Fruit fly (Drosophila melanogaster) whole organism, embryonic: ENCODE measurements around the gene CG5235.

Experiments
- Atf-2 ChIP-seq: fragments of 200-800 bp; sonication (Bioruptor generic); optimal IDR thresholded peaks from 2 replicates; lab custom pipeline; 2016; ENCODE audit warnings: missing biosample characterization, missing genetic modification characterization
- CG1024 ChIP-seq: fragments of 200-800 bp; sonication (Bioruptor generic); IDR thresholded peaks from 2 replicates; pipeline ENCODE4 v1.3.6; 2022; ENCODE audit warnings: missing biosample characterization, missing genetic modification characterization
- CG10979 ChIP-seq: fragments of 200-800 bp; sonication (Bioruptor generic); optimal IDR thresholded peaks from 2 replicates; lab custom pipeline; 2018; ENCODE audit warnings: missing biosample characterization, mild to moderate bottlenecking, missing genetic modification characterization, moderate library complexity
- CG12104 ChIP-seq: fragments of 200-800 bp; sonication (Bioruptor generic); optimal IDR thresholded peaks from 3 replicates; lab custom pipeline; 2016; ENCODE audit warnings: missing biosample characterization, missing genetic modification characterization
- CG12391 ChIP-seq: fragments of 200-800 bp; sonication (Bioruptor generic); optimal IDR thresholded peaks from 3 replicates; lab custom pipeline; 2018; ENCODE audit warnings: missing biosample characterization, mild to moderate bottlenecking, missing genetic modification characterization, moderate library complexity
- CG14860 ChIP-seq: fragments of 200-800 bp; sonication (Bioruptor generic); IDR thresholded peaks from 3 replicates; pipeline ENCODE4 v1.3.6; 2022; ENCODE audit warnings: missing biosample characterization, missing genetic modification characterization; ENCODE audit not compliant: partially characterized antibody
- CG15696 ChIP-seq: fragments of 200-800 bp; sonication (Bioruptor generic); optimal IDR thresholded peaks from 2 replicates; lab custom pipeline; 2019; ENCODE audit warnings: missing biosample characterization, mild to moderate bottlenecking, missing genetic modification characterization, moderate library complexity
- CG31365 ChIP-seq: fragments of 200-800 bp; sonication (Bioruptor generic); optimal IDR thresholded peaks from 2 replicates; lab custom pipeline; 2018; ENCODE audit warnings: missing biosample characterization, mild to moderate bottlenecking, missing genetic modification characterization
- CG31441 ChIP-seq: fragments of 200-800 bp; sonication (Bioruptor generic); IDR thresholded peaks from 2 replicates; pipeline ENCODE4 v1.3.6; 2022; ENCODE audit warnings: missing biosample characterization, missing genetic modification characterization
- CG32767 ChIP-seq: fragments of 200-800 bp; sonication (Bioruptor generic); IDR thresholded peaks from 2 replicates; pipeline ENCODE4 v1.3.6; 2022; ENCODE audit warnings: missing biosample characterization, missing genetic modification characterization
- CG3281 ChIP-seq: fragments of 200-800 bp; sonication (Bioruptor generic); optimal IDR thresholded peaks from 3 replicates; lab custom pipeline; 2017; ENCODE audit warnings: missing biosample characterization, mild to moderate bottlenecking, missing genetic modification characterization
- CG6175 ChIP-seq: fragments of 200-800 bp; sonication (Bioruptor generic); IDR thresholded peaks from 3 replicates; pipeline ENCODE4 v1.3.6; 2022; ENCODE audit warnings: missing biosample characterization, missing genetic modification characterization
- CG6254 ChIP-seq: fragments of 200-800 bp; sonication (Bioruptor generic); optimal IDR thresholded peaks from 3 replicates; lab custom pipeline; 2017; ENCODE audit warnings: mild to moderate bottlenecking, missing biosample characterization, missing genetic modification reagents, missing genetic modification characterization
- CG7786 ChIP-seq: fragments of 200-800 bp; sonication (Bioruptor generic); optimal IDR thresholded peaks from 2 replicates; lab custom pipeline; 2016; ENCODE audit warnings: missing biosample characterization, missing genetic modification characterization
- CG8765 ChIP-seq: fragments of 200-800 bp; sonication (Bioruptor generic); IDR thresholded peaks from 2 replicates; pipeline ENCODE4 v1.3.6; 2022; ENCODE audit warnings: missing biosample characterization, missing genetic modification characterization
- CG9876 ChIP-seq: fragments of 200-800 bp; sonication (Bioruptor generic); optimal IDR thresholded peaks from 2 replicates; lab custom pipeline; 2016; ENCODE audit warnings: missing biosample characterization, missing genetic modification characterization
- CG9932 ChIP-seq: fragments of 200-800 bp; sonication (Bioruptor generic); IDR thresholded peaks from 2 replicates; pipeline ENCODE4 v1.3.6; 2022; ENCODE audit warnings: missing biosample characterization, missing genetic modification characterization
- Camta ChIP-seq: fragments of 200-800 bp; sonication (Bioruptor generic); optimal IDR thresholded peaks from 2 replicates; lab custom pipeline; 2016; ENCODE audit warnings: missing biosample characterization, missing genetic modification characterization
- Dfd ChIP-seq, 2 experiments: fragments of >200 bp; optimal IDR thresholded peaks; 2 replicates each; lab custom pipeline; 2017; ENCODE audit warnings: missing biosample characterization in 2 of 2, missing genetic modification characterization in 2 of 2
- Ravus ChIP-seq: fragments of 200-800 bp; sonication (Bioruptor generic); IDR thresholded peaks from 2 replicates; pipeline ENCODE4 v1.3.6; 2022; ENCODE audit warnings: missing biosample characterization, missing genetic modification characterization
- Rx ChIP-seq: fragments of 200-800 bp; sonication (Bioruptor generic); IDR thresholded peaks from 2 replicates; pipeline ENCODE4 v1.3.6; 2022; ENCODE audit warnings: missing biosample characterization, missing genetic modification characterization
- Six4 ChIP-seq: fragments of 200-800 bp; sonication (Bioruptor generic); optimal IDR thresholded peaks from 2 replicates; lab custom pipeline; 2016; ENCODE audit warnings: missing biosample characterization, missing genetic modification characterization
- Ssrp ChIP-seq: fragments of 200-800 bp; sonication (Bioruptor generic); optimal IDR thresholded peaks from 2 replicates; lab custom pipeline; 2018; ENCODE audit warnings: missing biosample characterization, mild to moderate bottlenecking, missing genetic modification characterization, moderate library complexity
- ab ChIP-seq: fragments of 200-800 bp; sonication (Bioruptor generic); optimal IDR thresholded peaks from 2 replicates; lab custom pipeline; 2016; ENCODE audit warnings: missing biosample characterization, missing genetic modification characterization
- amos ChIP-seq: fragments of 200-800 bp; sonication (Bioruptor generic); IDR thresholded peaks from 2 replicates; pipeline ENCODE4 v1.3.6; 2022; ENCODE audit warnings: missing biosample characterization, missing genetic modification characterization; ENCODE audit not compliant: partially characterized antibody
- ase ChIP-seq: fragments of 200-800 bp; sonication (Bioruptor generic); IDR thresholded peaks from 3 replicates; pipeline ENCODE4 v1.3.6; 2022; ENCODE audit warnings: missing biosample characterization, missing genetic modification characterization
- bsh ChIP-seq, 2 experiments: fragments of 200-800 bp; sonication (Bioruptor generic); optimal IDR thresholded peaks; 2 replicates each; lab custom pipeline; 2017 to 2018; ENCODE audit warnings: mild to moderate bottlenecking in 2 of 2, missing biosample characterization in 2 of 2, missing genetic modification characterization in 2 of 2, moderate library complexity in 1 of 2
- caup ChIP-seq: fragments of 200-800 bp; sonication (Bioruptor generic); optimal IDR thresholded peaks from 3 replicates; lab custom pipeline; 2017; ENCODE audit warnings: missing biosample characterization, mild to moderate bottlenecking, missing genetic modification characterization, moderate library complexity; ENCODE audit not compliant: severe bottlenecking
- corto ChIP-seq: fragments of 200-800 bp; sonication (Bioruptor generic); optimal IDR thresholded peaks from 2 replicates; lab custom pipeline; 2016; ENCODE audit warnings: missing biosample characterization, mild to moderate bottlenecking, missing genetic modification characterization, moderate library complexity
- dpn ChIP-seq, 2 experiments: fragments of 200-800 bp; sonication (Bioruptor generic); optimal IDR thresholded peaks; 3 replicates each; lab custom pipeline; 2016; ENCODE audit warnings: missing biosample characterization in 2 of 2, missing genetic modification characterization in 2 of 2
- fd96Cb ChIP-seq: fragments of 200-800 bp; sonication (Bioruptor generic); optimal IDR thresholded peaks from 2 replicates; lab custom pipeline; 2018; ENCODE audit warnings: missing biosample characterization, mild to moderate bottlenecking, missing genetic modification characterization, moderate library complexity
- grau ChIP-seq: fragments of 200-800 bp; optimal IDR thresholded peaks from 3 replicates; lab custom pipeline; 2019; ENCODE audit warnings: missing biosample characterization, mild to moderate bottlenecking, missing genetic modification characterization, moderate library complexity
- lola ChIP-seq, 3 experiments: fragments of >200 bp in 2 of 3; fragments of 200-800 bp in 1 of 3; sonication (Bioruptor generic) in 1 of 3; optimal IDR thresholded peaks; 2 replicates each; lab custom pipeline; 2017 to 2019; ENCODE audit warnings: missing biosample characterization in 3 of 3, missing genetic modification characterization in 3 of 3, mild to moderate bottlenecking in 1 of 3, moderate library complexity in 1 of 3
- nerfin-1 ChIP-seq: fragments of 200-800 bp; sonication (Bioruptor generic); optimal IDR thresholded peaks from 3 replicates; lab custom pipeline; 2019; ENCODE audit warnings: missing biosample characterization, mild to moderate bottlenecking, missing genetic modification characterization, moderate library complexity
- prd ChIP-seq, 3 experiments: fragments of >200 bp in 2 of 3; fragments of 200-800 bp in 1 of 3; sonication (Bioruptor generic) in 1 of 3; optimal IDR thresholded peaks in 2 of 3; IDR thresholded peaks in 1 of 3; 2 replicates in 2 of 3; 3 replicates in 1 of 3; pipeline versions ENCODE4 v1.3.6 to Lab custom; 2017 to 2022; ENCODE audit warnings: missing biosample characterization in 1 of 3, missing genetic modification characterization in 1 of 3
- pros ChIP-seq: fragments of 200-800 bp; sonication (Bioruptor generic); optimal IDR thresholded peaks from 3 replicates; lab custom pipeline; 2019; ENCODE audit warnings: missing biosample characterization, mild to moderate bottlenecking, missing genetic modification characterization, moderate library complexity
- rib ChIP-seq: fragments of 200-800 bp; sonication (Bioruptor generic); IDR thresholded peaks from 2 replicates; pipeline ENCODE4 v1.3.6; 2022; ENCODE audit warnings: missing biosample characterization, missing genetic modification characterization
- salm ChIP-seq: fragments of 200-800 bp; sonication (Bioruptor generic); optimal IDR thresholded peaks from 2 replicates; lab custom pipeline; 2018; ENCODE audit warnings: missing biosample characterization, mild to moderate bottlenecking, missing genetic modification characterization
- sc ChIP-seq, 3 experiments: fragments of >200 bp in 2 of 3; fragments of 200-800 bp in 1 of 3; sonication (Bioruptor generic) in 1 of 3; optimal IDR thresholded peaks; 2 replicates in 2 of 3; 3 replicates in 1 of 3; lab custom pipeline; 2017; ENCODE audit warnings: mild to moderate bottlenecking in 1 of 3, missing biosample characterization in 1 of 3, missing genetic modification characterization in 1 of 3, missing genetic modification reagents in 1 of 3
- sens ChIP-seq: fragments of 200-800 bp; sonication (Bioruptor generic); peaks from one replicate; lab custom pipeline; 2016; ENCODE audit warnings: missing biosample characterization, missing genetic modification characterization
- sisA ChIP-seq: fragments of 200-800 bp; sonication (Bioruptor generic); IDR thresholded peaks from 2 replicates; pipeline ENCODE4 v1.3.6; 2022; ENCODE audit warnings: missing biosample characterization, missing genetic modification characterization
- ssp ChIP-seq: fragments of 200-800 bp; sonication (Bioruptor generic); IDR thresholded peaks from 2 replicates; pipeline ENCODE4 v1.3.6; 2022; ENCODE audit warnings: missing biosample characterization, missing genetic modification characterization
- sug ChIP-seq: fragments of 200-800 bp; optimal IDR thresholded peaks from 2 replicates; lab custom pipeline; 2019; ENCODE audit warnings: missing biosample characterization, mild to moderate bottlenecking, missing genetic modification characterization, moderate library complexity
- zfh1 ChIP-seq: fragments of 200-800 bp; sonication (Bioruptor generic); IDR thresholded peaks from 3 replicates; pipeline ENCODE4 v1.3.6; 2022; ENCODE audit warnings: missing biosample characterization, missing genetic modification characterization
- zfh2 ChIP-seq: fragments of 200-800 bp; sonication (Bioruptor generic); optimal IDR thresholded peaks from 2 replicates; lab custom pipeline; 2016; ENCODE audit warnings: missing biosample characterization, missing genetic modification characterization

Gene CG5235

dm6 chr3L:16131264-16132066 is 41.3 kb upstream of the CG5235 start, which contains the start of the genes Trs20 and elg1 (continued):
- TF ChIP-seq dpn (GFP tag; optimal IDR thresholded peaks at IDR 0.05; lab: Kevin White, UChicago) = peak; percentile 2 to 35
- TF ChIP-seq CG31441 = peak; percentile 84
- no peak for TF ChIP-seq ase (GFP tag; lab: Robert Waterston, UW)
- TF ChIP-seq CG7786 = no peak
- peak; percentile 42 for TF ChIP-seq CG12104 (GFP tag; lab: Kevin White, UChicago)
- peak; percentile 15 for TF ChIP-seq nerfin-1 (tag; lab: Kevin White, UChicago)
- TF ChIP-seq CG3281 (GFP tag; lab: Kevin White, UChicago) = peak; percentile 51
- no peak; the same call in 1 of the 2 replicates for TF ChIP-seq sisA (GFP tag; lab: Robert Waterston, UW)
- peak; percentile 65 for TF ChIP-seq CG10979 (tag; lab: Kevin White, UChicago)
- TF ChIP-seq fd96Cb (tag; lab: Kevin White, UChicago) = no peak
- peak in 1 of 3 experiments; percentile 61 for TF ChIP-seq lola (GFP tag; optimal IDR thresholded peaks at IDR 0.05; lab: Kevin White, UChicago)
- no peak; the same call in 2 of the 3 replicates for TF ChIP-seq zfh1
- peak; percentile 10 for TF ChIP-seq zfh2 (GFP tag; lab: Kevin White, UChicago)
- TF ChIP-seq pros (GFP tag; lab: Kevin White, UChicago) = peak; percentile 7
- peak; percentile 49 for TF ChIP-seq caup (GFP tag; lab: Kevin White, UChicago)
- no peak for TF ChIP-seq Rx (GFP tag; lab: Robert Waterston, UW)
- TF ChIP-seq rib (GFP tag; lab: Robert Waterston, UW) = 0 out of 2 replicates have a peak, but pooled peaks have one; percentile 32
- TF ChIP-seq CG14860 = no peak
- no peak for TF ChIP-seq CG31365 (tag; lab: Kevin White, UChicago)
- TF ChIP-seq sug (tag; lab: Kevin White, UChicago) = peak; percentile 58
- no peak for TF ChIP-seq CG6254 (GFP tag; lab: Kevin White, UChicago)
- no peak for TF ChIP-seq Dfd (GFP tag; optimal IDR thresholded peaks at IDR 0.05; lab: Kevin White, UChicago)
- no peak for TF ChIP-seq ab (GFP tag; lab: Kevin White, UChicago)
- TF ChIP-seq bsh (GFP tag; optimal IDR thresholded peaks at IDR 0.05; lab: Kevin White, UChicago) = peak in 1 of 2 experiments; percentile 57
- TF ChIP-seq CG1024 = no peak
- peak; percentile 62 for TF ChIP-seq CG9932 (GFP tag; lab: Robert Waterston, UW)
- no peak for TF ChIP-seq CG9876
- TF ChIP-seq Camta = no peak
- TF ChIP-seq Ravus (GFP tag; lab: Robert Waterston, UW) = no peak
- TF ChIP-seq sens (GFP tag; lab: Kevin White, UChicago) = peak; percentile 77
- TF ChIP-seq salm (tag; lab: Kevin White, UChicago) = no peak
- TF ChIP-seq CG15696 (tag; lab: Kevin White, UChicago) = peak; percentile 54
- no peak for TF ChIP-seq CG6175 (GFP tag; lab: Robert Waterston, UW)
- TF ChIP-seq Atf-2 (GFP tag; lab: Kevin White, UChicago) = no peak
- TF ChIP-seq ssp (GFP tag; lab: Robert Waterston, UW) = no peak
- peak; percentile 2 for TF ChIP-seq corto (GFP tag; lab: Kevin White, UChicago)
- TF ChIP-seq sc (optimal IDR thresholded peaks at IDR 0.05; lab: Kevin White, UChicago) = no peak
- TF ChIP-seq sc (GFP tag; optimal IDR thresholded peaks at IDR 0.05; lab: Kevin White, UChicago) = no peak
- TF ChIP-seq prd (optimal IDR thresholded peaks at IDR 0.05; lab: Kevin White, UChicago) = no peak
- peak; percentile 45; the same call in 1 of the 3 replicates for TF ChIP-seq prd (GFP tag; IDR thresholded peaks at IDR 0.05; lab: Robert Waterston, UW)
- TF ChIP-seq amos (GFP tag; lab: Robert Waterston, UW) = no peak
- peak; percentile 71 for TF ChIP-seq grau (tag; lab: Kevin White, UChicago)
- no peak for TF ChIP-seq Six4 (GFP tag; lab: Kevin White, UChicago)
- no peak for TF ChIP-seq CG8765 (GFP tag; lab: Robert Waterston, UW)
- TF ChIP-seq CG32767 (GFP tag; lab: Robert Waterston, UW) = 0 out of 2 replicates have a peak, but pooled peaks have one; percentile 12
- TF ChIP-seq Ssrp = peak; percentile 34
- peak; percentile 84 for TF ChIP-seq CG12391
- TF ChIP-seq, all 482 proteins: peak for 175
